Fruit fly (Drosophila melanogaster) S2 (cell line): Measurements from ENCODE around the gene Jon25Biii.

ENCODE experiments used
- CG8478 ChIP-seq: fragments of >200 bp; optimal IDR thresholded peaks from 2 replicates; lab custom pipeline; 2018
- CTCF ChIP-seq, 2 experiments: fragments of >200 bp; optimal IDR thresholded peaks; 2 replicates each; lab custom pipeline; 2018

dm6 chr2L:4998571-4999191 lies 48.1 kb upstream of the Jon25Biii start:
- TF ChIP-seq CG8478 (lab: Kevin White, UChicago), result no peak
- TF ChIP-seq CTCF (optimal IDR thresholded peaks at IDR 0.05; lab: Kevin White, UChicago), result no peak
